Worm (Caenorhabditis elegans) whole organism, L2 larva: ENCODE results near the gene F43E12.1.

Experiments
- blmp-1 ChIP-seq: sonication (generic microtip); optimal IDR thresholded peaks from 2 replicates; lab custom pipeline; 2017; ENCODE audit warnings: missing genetic modification characterization, mild to moderate bottlenecking, missing compliant biosample characterization, antibody characterized with exemption, moderate library complexity; ENCODE audit not compliant: insufficient read depth
- ceh-82 ChIP-seq: fragments of 150-350 bp; optimal IDR thresholded peaks from 2 replicates; lab custom pipeline; 2014; ENCODE audit warnings: missing biosample characterization, missing genetic modification characterization
- fos-1 ChIP-seq: fragments of 150-350 bp; optimal IDR thresholded peaks from 2 replicates; lab custom pipeline; 2014; ENCODE audit warnings: missing biosample characterization, missing genetic modification characterization
- lin-39 ChIP-seq: fragments of 150-350 bp; optimal IDR thresholded peaks from 2 replicates; lab custom pipeline; 2014; ENCODE audit warnings: missing biosample characterization, missing genetic modification reagents, missing genetic modification characterization
- nhr-25 ChIP-seq: fragments of 150-350 bp; sonication (generic microtip); optimal IDR thresholded peaks from 3 replicates; lab custom pipeline; 2014; ENCODE audit warnings: missing biosample characterization, missing genetic modification characterization
- unc-62 ChIP-seq: fragments of 150-350 bp; optimal IDR thresholded peaks from 2 replicates; lab custom pipeline; 2014; ENCODE audit warnings: missing biosample characterization, missing genetic modification reagents, missing genetic modification characterization

DNA sequence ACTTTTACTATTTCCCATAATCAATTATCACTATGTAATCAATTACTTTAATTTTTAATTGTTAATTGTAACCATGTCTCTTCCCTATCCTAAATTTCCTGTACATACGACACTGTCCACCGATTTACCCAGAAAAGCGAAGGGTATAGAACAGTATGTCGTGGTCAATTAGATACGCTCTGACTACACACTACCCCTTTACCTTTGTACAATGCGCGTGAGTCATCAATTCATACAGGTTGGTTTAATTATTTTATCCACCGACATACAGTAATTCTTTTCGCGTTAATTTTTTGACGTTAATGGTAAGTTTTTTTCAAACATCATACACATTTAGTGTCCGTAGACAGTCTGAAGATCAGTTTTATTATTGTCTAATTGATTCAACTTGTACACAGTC lies 4.2 kb downstream of the F43E12.1 start:
- TF ChIP-seq fos-1 (tag; lab: Kevin White, UChicago) (peak; percentile 96), blmp-1 (tag; lab: Kevin White, UChicago) (peak; percentile 61), ceh-82 (tag; lab: Kevin White, UChicago) (peak; percentile 38), nhr-25 (tag; lab: Kevin White, UChicago) (peak; percentile 96), lin-39 (no peak), unc-62 (GFP tag; lab: Kevin White, UChicago) (peak; percentile 14)
